Worm (Caenorhabditis elegans): Measurements from ENCODE around the gene sdz-21.

DNA sequence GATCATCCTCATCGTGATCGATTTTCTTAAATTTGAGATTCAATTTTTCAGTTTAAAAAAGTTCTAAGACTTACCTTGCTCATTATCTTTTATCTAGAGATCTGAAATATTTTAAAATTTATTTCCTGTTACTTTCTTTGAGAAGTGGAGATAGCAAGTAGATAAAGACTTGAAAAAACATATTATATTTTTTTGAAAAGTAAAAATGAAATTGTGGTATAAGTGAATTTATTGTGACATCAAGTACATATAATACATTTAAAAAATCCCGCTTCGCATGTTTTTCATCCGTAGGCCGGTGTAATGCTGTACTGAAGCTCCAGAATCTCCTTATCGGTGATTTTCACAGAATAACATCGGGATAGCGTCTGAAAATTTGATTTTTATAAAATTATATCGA is 40.4 kb upstream of the sdz-21 start, which contains the start of gene B0336.7:
- no peak for TF ChIP-seq ama-1 (optimal IDR thresholded peaks at IDR 0.05)
- TF ChIP-seq aly-2 (tag; optimal IDR thresholded peaks at IDR 0.05), result no peak
- no peak for TF ChIP-seq nhr-237 (tag; optimal IDR thresholded peaks at IDR 0.05)
- TF ChIP-seq fos-1 (tag; optimal IDR thresholded peaks at IDR 0.05), result no peak
